Fruit fly (Drosophila melanogaster) whole organism, embryonic: ENCODE data around the gene Orco.

Experiments used
- CG10147 ChIP-seq: fragments of 200-800 bp; sonication (Bioruptor generic); optimal IDR thresholded peaks from 2 replicates; lab custom pipeline; 2019; ENCODE audit warnings: missing biosample characterization, mild to moderate bottlenecking, missing genetic modification characterization, moderate library complexity
- CG1024 ChIP-seq: fragments of 200-800 bp; sonication (Bioruptor generic); IDR thresholded peaks from 2 replicates; pipeline ENCODE4 v1.3.6; 2022; ENCODE audit warnings: missing biosample characterization, missing genetic modification characterization
- CG10267 ChIP-seq: fragments of 200-800 bp; sonication (Bioruptor generic); optimal IDR thresholded peaks from 2 replicates; lab custom pipeline; 2018; ENCODE audit warnings: missing biosample characterization, mild to moderate bottlenecking, missing genetic modification characterization, moderate library complexity
- CG10462 ChIP-seq: fragments of 200-800 bp; sonication (Bioruptor generic); optimal IDR thresholded peaks from 2 replicates; lab custom pipeline; 2016; ENCODE audit warnings: missing biosample characterization, missing genetic modification characterization
- CG13624 ChIP-seq: fragments of 200-800 bp; sonication (Bioruptor generic); optimal IDR thresholded peaks from 2 replicates; lab custom pipeline; 2016; ENCODE audit warnings: missing biosample characterization, missing genetic modification characterization
- CG1602 ChIP-seq: fragments of 200-800 bp; sonication (Bioruptor generic); optimal IDR thresholded peaks from 3 replicates; lab custom pipeline; 2016; ENCODE audit warnings: missing biosample characterization, missing genetic modification characterization
- CG17802 ChIP-seq: fragments of 200-800 bp; sonication (Bioruptor generic); optimal IDR thresholded peaks from 2 replicates; lab custom pipeline; 2018; ENCODE audit warnings: missing biosample characterization, mild to moderate bottlenecking, missing genetic modification characterization, moderate library complexity
- CG1832 ChIP-seq: fragments of 200-800 bp; sonication (Bioruptor generic); optimal IDR thresholded peaks from 2 replicates; lab custom pipeline; 2017; ENCODE audit warnings: missing biosample characterization, mild to moderate bottlenecking, missing genetic modification characterization, inconsistent platforms
- CG31441 ChIP-seq: fragments of 200-800 bp; sonication (Bioruptor generic); IDR thresholded peaks from 2 replicates; pipeline ENCODE4 v1.3.6; 2022; ENCODE audit warnings: missing biosample characterization, missing genetic modification characterization
- CG7271 ChIP-seq: fragments of 200-800 bp; sonication (Bioruptor generic); optimal IDR thresholded peaks from 2 replicates; lab custom pipeline; 2018; ENCODE audit warnings: missing biosample characterization, mild to moderate bottlenecking, missing genetic modification characterization, moderate library complexity
- CG7786 ChIP-seq: fragments of 200-800 bp; sonication (Bioruptor generic); optimal IDR thresholded peaks from 2 replicates; lab custom pipeline; 2016; ENCODE audit warnings: missing biosample characterization, missing genetic modification characterization
- CG8089 ChIP-seq: fragments of 200-800 bp; sonication (Bioruptor generic); optimal IDR thresholded peaks from 3 replicates; lab custom pipeline; 2016; ENCODE audit warnings: missing biosample characterization, missing genetic modification characterization
- CG8290 ChIP-seq, 3 experiments: fragments of 200-800 bp; sonication (Bioruptor generic); optimal IDR thresholded peaks; 2 replicates each; lab custom pipeline; 2016 to 2019; ENCODE audit warnings: missing biosample characterization in 3 of 3, missing genetic modification characterization in 3 of 3, mild to moderate bottlenecking in 2 of 3, moderate library complexity in 1 of 3
- CkIIα-i1 ChIP-seq: fragments of 200-800 bp; sonication (Bioruptor generic); IDR thresholded peaks from 2 replicates; pipeline ENCODE4 v1.3.6; 2022; ENCODE audit warnings: missing biosample characterization, missing genetic modification characterization
- D ChIP-seq, 2 experiments: fragments of 200-800 bp in 1 of 2; fragments of >200 bp in 1 of 2; sonication (Bioruptor generic) in 1 of 2; optimal IDR thresholded peaks; 2 replicates in 1 of 2; 3 replicates in 1 of 2; lab custom pipeline; 2017; ENCODE audit warnings: mild to moderate bottlenecking in 1 of 2, missing biosample characterization in 1 of 2, missing genetic modification characterization in 1 of 2, missing genetic modification reagents in 1 of 2
- D19B ChIP-seq: fragments of 200-800 bp; sonication (Bioruptor generic); optimal IDR thresholded peaks from 2 replicates; lab custom pipeline; 2017; ENCODE audit warnings: missing biosample characterization, mild to moderate bottlenecking, missing genetic modification characterization
- E2f2 ChIP-seq: fragments of 200-800 bp; sonication (Bioruptor generic); IDR thresholded peaks from 2 replicates; pipeline ENCODE4 v1.3.6; 2022; ENCODE audit warnings: missing biosample characterization, missing genetic modification characterization
- ERR ChIP-seq: fragments of 200-800 bp; sonication (Bioruptor generic); optimal IDR thresholded peaks from 2 replicates; lab custom pipeline; 2016; ENCODE audit warnings: missing biosample characterization, missing genetic modification characterization
- Eip74EF ChIP-seq, 2 experiments: fragments of 200-800 bp in 1 of 2; fragments of >200 bp in 1 of 2; sonication (Bioruptor generic) in 1 of 2; optimal IDR thresholded peaks; 2 replicates each; lab custom pipeline; 2017 to 2019; ENCODE audit warnings: missing biosample characterization in 2 of 2, missing genetic modification characterization in 2 of 2, mild to moderate bottlenecking in 1 of 2, moderate library complexity in 1 of 2
- Elba2 ChIP-seq: fragments of 200-800 bp; sonication (Bioruptor generic); optimal IDR thresholded peaks from 3 replicates; lab custom pipeline; 2016; ENCODE audit warnings: missing biosample characterization, missing genetic modification characterization
- Ets97D ChIP-seq: fragments of 200-800 bp; sonication (Bioruptor generic); optimal IDR thresholded peaks from 3 replicates; lab custom pipeline; 2016; ENCODE audit warnings: missing biosample characterization, missing genetic modification characterization
- HLHmδ ChIP-seq: fragments of 200-800 bp; sonication (Bioruptor generic); optimal IDR thresholded peaks from 2 replicates; lab custom pipeline; 2018; ENCODE audit warnings: missing biosample characterization, mild to moderate bottlenecking, missing genetic modification characterization, moderate library complexity
- MESR4 ChIP-seq: fragments of 200-800 bp; sonication (Bioruptor generic); optimal IDR thresholded peaks from 2 replicates; lab custom pipeline; 2018; ENCODE audit warnings: missing biosample characterization, mild to moderate bottlenecking, missing genetic modification characterization, moderate library complexity
- Myb ChIP-seq: fragments of 200-800 bp; sonication (Bioruptor generic); optimal IDR thresholded peaks from 2 replicates; lab custom pipeline; 2016; ENCODE audit warnings: missing biosample characterization, missing genetic modification characterization
- Spps ChIP-seq: fragments of 200-800 bp; sonication (Bioruptor generic); optimal IDR thresholded peaks from 2 replicates; lab custom pipeline; 2018; ENCODE audit warnings: missing biosample characterization, mild to moderate bottlenecking, missing genetic modification characterization
- Sry-β ChIP-seq: fragments of 200-800 bp; sonication (Bioruptor generic); optimal IDR thresholded peaks from 2 replicates; lab custom pipeline; 2018; ENCODE audit warnings: missing biosample characterization, mild to moderate bottlenecking, missing genetic modification characterization, moderate library complexity
- Stat92E ChIP-seq, 3 experiments: fragments of >200 bp in 2 of 3; fragments of 200-800 bp in 1 of 3; sonication (Bioruptor generic) in 1 of 3; optimal IDR thresholded peaks; 2 replicates each; lab custom pipeline; 2017 to 2019; ENCODE audit warnings: missing biosample characterization in 3 of 3, missing genetic modification characterization in 3 of 3, mild to moderate bottlenecking in 1 of 3, moderate library complexity in 1 of 3
- cad ChIP-seq: fragments of >200 bp; optimal IDR thresholded peaks from 2 replicates; lab custom pipeline; 2017; ENCODE audit warnings: missing biosample characterization, missing genetic modification characterization
- cato ChIP-seq: fragments of 200-800 bp; sonication (Bioruptor generic); optimal IDR thresholded peaks from 2 replicates; lab custom pipeline; 2016; ENCODE audit warnings: missing biosample characterization, missing genetic modification characterization, borderline replicate concordance
- chif ChIP-seq, 2 experiments: fragments of 200-800 bp; sonication (Bioruptor generic); optimal IDR thresholded peaks; 3 replicates each; lab custom pipeline; 2016; ENCODE audit warnings: missing biosample characterization in 2 of 2, missing genetic modification characterization in 2 of 2
- chinmo ChIP-seq: fragments of 200-800 bp; sonication (Bioruptor generic); IDR thresholded peaks from 4 replicates; pipeline ENCODE4 v1.3.6; 2022; ENCODE audit warnings: missing biosample characterization, missing genetic modification characterization; ENCODE audit not compliant: partially characterized antibody
- ems ChIP-seq: fragments of 200-800 bp; sonication (Bioruptor generic); optimal IDR thresholded peaks from 3 replicates; lab custom pipeline; 2016; ENCODE audit warnings: missing biosample characterization, missing genetic modification characterization
- exex ChIP-seq: fragments of 200-800 bp; sonication (Bioruptor generic); optimal IDR thresholded peaks from 4 replicates; lab custom pipeline; 2018; ENCODE audit warnings: missing biosample characterization, mild to moderate bottlenecking, missing genetic modification characterization, moderate library complexity
- grau ChIP-seq: fragments of 200-800 bp; optimal IDR thresholded peaks from 3 replicates; lab custom pipeline; 2019; ENCODE audit warnings: missing biosample characterization, mild to moderate bottlenecking, missing genetic modification characterization, moderate library complexity
- kni ChIP-seq: fragments of 200-800 bp; sonication (Bioruptor generic); optimal IDR thresholded peaks from 3 replicates; lab custom pipeline; 2017; ENCODE audit warnings: mild to moderate bottlenecking, missing biosample characterization, missing genetic modification reagents, missing genetic modification characterization
- lab ChIP-seq: fragments of 200-800 bp; sonication (Bioruptor generic); optimal IDR thresholded peaks from 3 replicates; lab custom pipeline; 2017; ENCODE audit warnings: missing biosample characterization, missing genetic modification characterization, mild to moderate bottlenecking, moderate library complexity, missing genetic modification reagents
- lilli ChIP-seq: fragments of 200-800 bp; sonication (Bioruptor generic); optimal IDR thresholded peaks from 3 replicates; lab custom pipeline; 2016; ENCODE audit warnings: missing biosample characterization, missing genetic modification characterization
- nom ChIP-seq: fragments of 200-800 bp; sonication (Bioruptor generic); optimal IDR thresholded peaks from 2 replicates; lab custom pipeline; 2017; ENCODE audit warnings: missing biosample characterization, missing genetic modification characterization, mild to moderate bottlenecking, moderate library complexity, missing genetic modification reagents
- p53 ChIP-seq: fragments of 200-800 bp; sonication (Bioruptor generic); optimal IDR thresholded peaks from 2 replicates; lab custom pipeline; 2016; ENCODE audit warnings: missing biosample characterization, missing genetic modification characterization
- pfk ChIP-seq: fragments of 200-800 bp; sonication (Bioruptor generic); optimal IDR thresholded peaks from 2 replicates; lab custom pipeline; 2018; ENCODE audit warnings: missing biosample characterization, mild to moderate bottlenecking, missing genetic modification characterization, moderate library complexity
- phol ChIP-seq: fragments of 200-800 bp; sonication (Bioruptor generic); optimal IDR thresholded peaks from 3 replicates; lab custom pipeline; 2018; ENCODE audit warnings: missing biosample characterization, mild to moderate bottlenecking, missing genetic modification characterization, moderate library complexity
- ro ChIP-seq: fragments of 200-800 bp; sonication (Bioruptor generic); IDR thresholded peaks from 2 replicates; pipeline ENCODE4 v1.3.6; 2022; ENCODE audit warnings: missing biosample characterization, missing genetic modification characterization
- sens ChIP-seq: fragments of 200-800 bp; sonication (Bioruptor generic); peaks from one replicate; lab custom pipeline; 2016; ENCODE audit warnings: missing biosample characterization, missing genetic modification characterization
- sim ChIP-seq: fragments of 200-800 bp; sonication (Bioruptor generic); IDR thresholded peaks from 2 replicates; pipeline ENCODE4 v1.3.6; 2022; ENCODE audit warnings: missing biosample characterization, missing genetic modification characterization
- slou ChIP-seq: fragments of 200-800 bp; sonication (Bioruptor generic); optimal IDR thresholded peaks from 3 replicates; lab custom pipeline; 2016; ENCODE audit warnings: missing biosample characterization, missing genetic modification characterization
- tap ChIP-seq: fragments of 200-800 bp; optimal IDR thresholded peaks from 3 replicates; lab custom pipeline; 2019; ENCODE audit warnings: missing biosample characterization, mild to moderate bottlenecking, missing genetic modification characterization, moderate library complexity
- tgo ChIP-seq: fragments of 200-800 bp; sonication (Bioruptor generic); IDR thresholded peaks from 3 replicates; pipeline ENCODE4 v1.3.6; 2022; ENCODE audit warnings: missing biosample characterization, missing genetic modification characterization
- twi ChIP-seq: fragments of 200-800 bp; optimal IDR thresholded peaks from 2 replicates; lab custom pipeline; 2019; ENCODE audit warnings: missing biosample characterization, mild to moderate bottlenecking, missing genetic modification characterization, moderate library complexity
- unpg ChIP-seq: fragments of 200-800 bp; sonication (Bioruptor generic); optimal IDR thresholded peaks from 3 replicates; lab custom pipeline; 2018; ENCODE audit warnings: missing biosample characterization, mild to moderate bottlenecking, missing genetic modification characterization, moderate library complexity
- z ChIP-seq: fragments of 200-800 bp; sonication (Bioruptor generic); IDR thresholded peaks from 3 replicates; pipeline ENCODE4 v1.3.6; 2022; ENCODE audit warnings: missing biosample characterization, missing genetic modification characterization

The Orco gene

dm6 chr3R:5412987-5413386, 781 bp upstream of the Orco start (continued):
- no peak for TF ChIP-seq CG1832 (GFP tag; lab: Kevin White, UChicago)
- TF ChIP-seq z (GFP tag; lab: Robert Waterston, UW) = no peak
- no peak for TF ChIP-seq HLHmδ
- no peak for TF ChIP-seq Ets97D (GFP tag; lab: Kevin White, UChicago)
- TF ChIP-seq cad (GFP tag; lab: Kevin White, UChicago) = no peak
- TF ChIP-seq grau = no peak
- TF ChIP-seq D (optimal IDR thresholded peaks at IDR 0.05; lab: Kevin White, UChicago) = no peak
- TF ChIP-seq D (GFP tag; optimal IDR thresholded peaks at IDR 0.05; lab: Kevin White, UChicago) = peak; percentile 44
- TF ChIP-seq E2f2 (GFP tag; lab: Robert Waterston, UW) = no peak
- TF ChIP-seq ERR = no peak
- no peak for TF ChIP-seq twi (tag; lab: Kevin White, UChicago)
- no peak for TF ChIP-seq cato (GFP tag; lab: Kevin White, UChicago)
- no peak for TF ChIP-seq Stat92E (GFP tag; optimal IDR thresholded peaks at IDR 0.05; lab: Kevin White, UChicago)
- peak in 1 of 2 experiments; percentile 5 for TF ChIP-seq Eip74EF (GFP tag; optimal IDR thresholded peaks at IDR 0.05; lab: Kevin White, UChicago)
- no peak for TF ChIP-seq pfk (GFP tag; lab: Kevin White, UChicago)
- no peak for TF ChIP-seq sim (GFP tag; lab: Robert Waterston, UW)
- no peak for TF ChIP-seq ems
- TF ChIP-seq nom = no peak
- no peak for TF ChIP-seq CG8290 (GFP tag; optimal IDR thresholded peaks at IDR 0.05; lab: Kevin White, UChicago)
- no peak for TF ChIP-seq CG8290 (tag; optimal IDR thresholded peaks at IDR 0.05; lab: Kevin White, UChicago)
- no peak for TF ChIP-seq D19B
- TF ChIP-seq kni = no peak
- peak; percentile 23 for TF ChIP-seq lilli
- TF ChIP-seq CG8089 = no peak
- no peak for TF ChIP-seq CG7786
- TF ChIP-seq slou (GFP tag; lab: Kevin White, UChicago) = no peak
- TF ChIP-seq chinmo (GFP tag; lab: Robert Waterston, UW) = no peak
- TF ChIP-seq Myb (GFP tag; lab: Kevin White, UChicago) = no peak
- TF ChIP-seq unpg = no peak
- TF ChIP-seq CG31441 (GFP tag; lab: Robert Waterston, UW) = peak; percentile 51
- TF ChIP-seq CG1602 (GFP tag; lab: Kevin White, UChicago) = no peak
- TF ChIP-seq Spps (tag; lab: Kevin White, UChicago) = no peak
- peak; percentile 64 for TF ChIP-seq phol
- peak; percentile 87 for TF ChIP-seq sens
- TF ChIP-seq MESR4 (GFP tag; lab: Kevin White, UChicago) = no peak
- TF ChIP-seq CG1024 (GFP tag; lab: Robert Waterston, UW) = no peak
- TF ChIP-seq CG10462 = no peak
- no peak for TF ChIP-seq Sry-β (GFP tag; lab: Kevin White, UChicago)
- no peak for TF ChIP-seq CkIIα-i1 (GFP tag; lab: Robert Waterston, UW)
- peak; percentile 37 for TF ChIP-seq CG10147 (GFP tag; lab: Kevin White, UChicago)
- no peak for TF ChIP-seq CG7271 (tag; lab: Kevin White, UChicago)
- TF ChIP-seq chif (GFP tag; optimal IDR thresholded peaks at IDR 0.05; lab: Kevin White, UChicago) = no peak
- no peak for TF ChIP-seq exex (tag; lab: Kevin White, UChicago)
- peak; percentile 19 for TF ChIP-seq tap
- no peak for TF ChIP-seq CG13624 (GFP tag; lab: Kevin White, UChicago)
- peak; percentile 23 for TF ChIP-seq CG10267 (tag; lab: Kevin White, UChicago)
- TF ChIP-seq lab (GFP tag; lab: Kevin White, UChicago) = peak; percentile 59
- no peak for TF ChIP-seq ro (GFP tag; lab: Robert Waterston, UW)
- no peak for TF ChIP-seq p53 (GFP tag; lab: Kevin White, UChicago)
- TF ChIP-seq CG17802 = no peak
- no peak for TF ChIP-seq Elba2 (GFP tag; lab: Kevin White, UChicago)
- peak; percentile 30; the same call in 1 of the 3 replicates for TF ChIP-seq tgo (GFP tag; lab: Robert Waterston, UW)
